Fruit fly (Drosophila melanogaster) whole organism, pupa: ENCODE measurements around the gene CG32726.

Source experiments
- CG10348 ChIP-seq: fragments of 200-800 bp; sonication (Bioruptor generic); IDR thresholded peaks from 2 replicates; pipeline ENCODE4 v1.3.6; 2022; ENCODE audit warnings: missing biosample characterization, missing genetic modification characterization
- CG12605 ChIP-seq: fragments of 200-800 bp; sonication (Bioruptor generic); IDR thresholded peaks from 2 replicates; pipeline ENCODE4 v1.3.6; 2022; ENCODE audit warnings: missing biosample characterization, missing genetic modification characterization
- CG13204 ChIP-seq: fragments of 200-800 bp; sonication (Bioruptor generic); optimal IDR thresholded peaks from 2 replicates; lab custom pipeline; 2018; ENCODE audit warnings: missing biosample characterization, mild to moderate bottlenecking, missing genetic modification characterization, moderate library complexity
- CG14655 ChIP-seq: fragments of 200-800 bp; sonication (Bioruptor generic); optimal IDR thresholded peaks from 3 replicates; lab custom pipeline; 2017; ENCODE audit warnings: mild to moderate bottlenecking, missing biosample characterization, missing genetic modification reagents, missing genetic modification characterization
- CG15710 ChIP-seq: fragments of 200-800 bp; sonication (Bioruptor generic); optimal IDR thresholded peaks from 2 replicates; lab custom pipeline; 2018; ENCODE audit warnings: missing biosample characterization, mild to moderate bottlenecking, missing genetic modification characterization, moderate library complexity
- CG17806 ChIP-seq: fragments of 200-800 bp; sonication (Bioruptor generic); optimal IDR thresholded peaks from 2 replicates; lab custom pipeline; 2018; ENCODE audit warnings: missing biosample characterization, mild to moderate bottlenecking, missing genetic modification characterization, moderate library complexity
- CG32121 ChIP-seq: fragments of 200-800 bp; sonication (Bioruptor generic); IDR thresholded peaks from 2 replicates; pipeline ENCODE4 v1.3.6; 2022; ENCODE audit warnings: missing biosample characterization, missing genetic modification characterization
- CG34367 ChIP-seq: fragments of 200-800 bp; sonication (Bioruptor generic); optimal IDR thresholded peaks from 2 replicates; lab custom pipeline; 2018; ENCODE audit warnings: missing biosample characterization, mild to moderate bottlenecking, missing genetic modification characterization
- CG4496 ChIP-seq: fragments of 200-800 bp; sonication (Bioruptor generic); IDR thresholded peaks from 3 replicates; pipeline ENCODE4 v1.3.6; 2022; ENCODE audit warnings: missing biosample characterization, missing genetic modification characterization
- CG8159 ChIP-seq: fragments of 200-800 bp; sonication (Bioruptor generic); optimal IDR thresholded peaks from 3 replicates; lab custom pipeline; 2018; ENCODE audit warnings: missing biosample characterization, mild to moderate bottlenecking, missing genetic modification characterization, moderate library complexity
- CG8301 ChIP-seq: fragments of 200-800 bp; sonication (Bioruptor generic); optimal IDR thresholded peaks from 2 replicates; lab custom pipeline; 2018; ENCODE audit warnings: missing biosample characterization, mild to moderate bottlenecking, missing genetic modification characterization
- CG9948 ChIP-seq: fragments of 200-800 bp; sonication (Bioruptor generic); optimal IDR thresholded peaks from 2 replicates; lab custom pipeline; 2018; ENCODE audit warnings: missing biosample characterization, mild to moderate bottlenecking, missing genetic modification characterization, moderate library complexity
- D1 ChIP-seq: fragments of 200-800 bp; sonication (Bioruptor generic); optimal IDR thresholded peaks from 2 replicates; lab custom pipeline; 2018; ENCODE audit warnings: missing biosample characterization, mild to moderate bottlenecking, missing genetic modification characterization, moderate library complexity
- EcR ChIP-seq: fragments of 200-800 bp; sonication (Bioruptor generic); optimal IDR thresholded peaks from 3 replicates; lab custom pipeline; 2019; ENCODE audit warnings: missing biosample characterization, missing genetic modification characterization, mild to moderate bottlenecking, moderate library complexity, missing genetic modification reagents
- Ets98B ChIP-seq: fragments of 200-800 bp; sonication (Bioruptor generic); IDR thresholded peaks from 2 replicates; pipeline ENCODE4 v1.3.6; 2022; ENCODE audit warnings: missing biosample characterization, missing genetic modification characterization
- Pif1A ChIP-seq: fragments of 200-800 bp; sonication (Bioruptor generic); optimal IDR thresholded peaks from 3 replicates; lab custom pipeline; 2016; ENCODE audit warnings: missing biosample characterization, missing genetic modification characterization
- Pif1B ChIP-seq: fragments of 200-800 bp; sonication (Bioruptor generic); optimal IDR thresholded peaks from 3 replicates; lab custom pipeline; 2016; ENCODE audit warnings: missing biosample characterization, missing genetic modification characterization
- Snoo ChIP-seq: fragments of 200-800 bp; sonication (Bioruptor generic); optimal IDR thresholded peaks from 3 replicates; lab custom pipeline; 2017; ENCODE audit warnings: missing biosample characterization, mild to moderate bottlenecking, missing genetic modification characterization, inconsistent platforms
- fd96Ca ChIP-seq: fragments of 200-800 bp; sonication (Bioruptor generic); IDR thresholded peaks from 3 replicates; pipeline ENCODE4 v1.3.6; 2022; ENCODE audit warnings: missing biosample characterization, missing genetic modification characterization
- gl ChIP-seq: fragments of 200-800 bp; sonication (Bioruptor generic); optimal IDR thresholded peaks from 2 replicates; lab custom pipeline; 2018; ENCODE audit warnings: missing biosample characterization, mild to moderate bottlenecking, missing genetic modification characterization
- rn ChIP-seq: fragments of 200-800 bp; sonication (Bioruptor generic); IDR thresholded peaks from 2 replicates; pipeline ENCODE4 v1.3.6; 2022; ENCODE audit warnings: missing biosample characterization, missing genetic modification characterization

Gene CG32726

dm6 chrX:7425643-7426042 lies at the start of gene CG32726:
Gene CG32726 (minus strand): TSS chrX:7425743.
- TF ChIP-seq CG13204 (GFP tag; lab: Kevin White, UChicago) (no peak), CG9948 (tag; lab: Kevin White, UChicago) (no peak), gl (tag; lab: Kevin White, UChicago) (no peak), CG8301 (tag; lab: Kevin White, UChicago) (no peak)

- TF ChIP-seq D1 (tag; lab: Kevin White, UChicago) (no peak), EcR (GFP tag; lab: Kevin White, UChicago) (no peak)
Measured at dm6 chrX:7466328-7466727, 40.8 kb upstream of the CG32726 start.

- TF ChIP-seq Snoo (tag; lab: Kevin White, UChicago) (no peak), CG15710 (no peak), CG34367 (tag; lab: Kevin White, UChicago) (no peak), CG10348 (GFP tag; lab: Robert Waterston, UW) (no peak), CG12605 (no peak), CG17806 (tag; lab: Kevin White, UChicago) (no peak), CG8301 (tag; lab: Kevin White, UChicago) (no peak), Pif1B (GFP tag; lab: Kevin White, UChicago) (no peak), CG9948 (tag; lab: Kevin White, UChicago) (no peak), rn (no peak), gl (tag; lab: Kevin White, UChicago) (no peak), Ets98B (no peak), CG14655 (no peak), CG4496 (GFP tag; lab: Robert Waterston, UW) (no peak)
Measured at dm6 chrX:7462089-7462488, 36.5 kb upstream of the CG32726 start.

dm6 chrX:7453236-7453635 lies 27.7 kb upstream of the CG32726 start, which contains the start of gene CG43198:
Gene CG43198 (minus strand): TSS chrX:7453336.
- TF ChIP-seq EcR (GFP tag; lab: Kevin White, UChicago), result no peak

- TF ChIP-seq CG8159 (no peak), D1 (tag; lab: Kevin White, UChicago) (no peak), CG13204 (GFP tag; lab: Kevin White, UChicago) (no peak), CG32121 (GFP tag; lab: Robert Waterston, UW) (no peak), CG9948 (tag; lab: Kevin White, UChicago) (no peak), CG10348 (GFP tag; lab: Robert Waterston, UW) (no peak), CG14655 (no peak), CG8301 (tag; lab: Kevin White, UChicago) (no peak), CG15710 (no peak), Pif1A (no peak)
- TF ChIP-seq, all 21 proteins: peak for 0
Measured at dm6 chrX:7451909-7452308, 26.4 kb upstream of the CG32726 start, which contains the start of gene CG11368. Gene CG11368 (plus strand): TSS chrX:7452209.

dm6 chrX:7445023-7445422 lies 19.5 kb upstream of the CG32726 start:
- no peak for TF ChIP-seq D1 (tag; lab: Kevin White, UChicago)
- TF ChIP-seq CG8301 (tag; lab: Kevin White, UChicago), result no peak
- no peak for TF ChIP-seq CG13204 (GFP tag; lab: Kevin White, UChicago)
- no peak for TF ChIP-seq CG12605
- no peak for TF ChIP-seq Pif1A
- TF ChIP-seq CG34367 (tag; lab: Kevin White, UChicago), result no peak
- no peak for TF ChIP-seq CG32121 (GFP tag; lab: Robert Waterston, UW)
- no peak for TF ChIP-seq Snoo (tag; lab: Kevin White, UChicago)
- TF ChIP-seq CG17806 (tag; lab: Kevin White, UChicago), result no peak
- TF ChIP-seq CG10348 (GFP tag; lab: Robert Waterston, UW), result no peak
- no peak for TF ChIP-seq fd96Ca (GFP tag; lab: Robert Waterston, UW)
- no peak for TF ChIP-seq Pif1B (GFP tag; lab: Kevin White, UChicago)
- no peak for TF ChIP-seq CG9948 (tag; lab: Kevin White, UChicago)
- no peak for TF ChIP-seq CG4496 (GFP tag; lab: Robert Waterston, UW)
- TF ChIP-seq EcR (GFP tag; lab: Kevin White, UChicago), result no peak
- no peak for TF ChIP-seq CG14655
- no peak for TF ChIP-seq Ets98B
- TF ChIP-seq, all 21 proteins: peak for 0

dm6 chrX:7432393-7432792 lies 6.8 kb upstream of the CG32726 start:
- no peak for TF ChIP-seq Pif1B (GFP tag; lab: Kevin White, UChicago)
- TF ChIP-seq D1 (tag; lab: Kevin White, UChicago), result no peak
- no peak for TF ChIP-seq CG8301 (tag; lab: Kevin White, UChicago)
- no peak for TF ChIP-seq rn
- no peak for TF ChIP-seq Snoo (tag; lab: Kevin White, UChicago)
- no peak for TF ChIP-seq CG8159
- TF ChIP-seq CG13204 (GFP tag; lab: Kevin White, UChicago), result no peak
- no peak for TF ChIP-seq fd96Ca (GFP tag; lab: Robert Waterston, UW)
- TF ChIP-seq CG15710, result no peak
- no peak for TF ChIP-seq CG34367 (tag; lab: Kevin White, UChicago)
- no peak for TF ChIP-seq Pif1A
- no peak for TF ChIP-seq CG12605
- TF ChIP-seq CG32121 (GFP tag; lab: Robert Waterston, UW), result no peak
- no peak for TF ChIP-seq CG10348 (GFP tag; lab: Robert Waterston, UW)
- TF ChIP-seq CG9948 (tag; lab: Kevin White, UChicago), result no peak
- TF ChIP-seq EcR (GFP tag; lab: Kevin White, UChicago), result no peak
- TF ChIP-seq CG17806 (tag; lab: Kevin White, UChicago), result no peak
- TF ChIP-seq CG4496 (GFP tag; lab: Robert Waterston, UW), result no peak
- no peak for TF ChIP-seq Ets98B
